Fruit fly (Drosophila melanogaster) whole organism, embryonic: ENCODE data around the gene CG13012.

Source experiments
- Aef1 ChIP-seq: fragments of 200-800 bp; sonication (Bioruptor generic); IDR thresholded peaks from 3 replicates; pipeline ENCODE4 v1.3.6; 2022; ENCODE audit warnings: missing biosample characterization, missing genetic modification characterization
- BEAF-32 ChIP-seq: fragments of 200-800 bp; sonication (Bioruptor generic); optimal IDR thresholded peaks from 3 replicates; lab custom pipeline; 2017; ENCODE audit warnings: missing biosample characterization, missing genetic modification characterization, mild to moderate bottlenecking, moderate library complexity, missing genetic modification reagents
- CG10543 ChIP-seq: fragments of 200-800 bp; sonication (Bioruptor generic); optimal IDR thresholded peaks from 3 replicates; lab custom pipeline; 2017; ENCODE audit warnings: missing biosample characterization, mild to moderate bottlenecking, missing genetic modification characterization, moderate library complexity
- CG12155 ChIP-seq: fragments of 200-800 bp; sonication (Bioruptor generic); optimal IDR thresholded peaks from 3 replicates; lab custom pipeline; 2016; ENCODE audit warnings: missing biosample characterization, missing genetic modification characterization
- CG15514 ChIP-seq: fragments of 200-800 bp; sonication (Bioruptor generic); optimal IDR thresholded peaks from 3 replicates; lab custom pipeline; 2017; ENCODE audit warnings: missing biosample characterization, missing genetic modification characterization, mild to moderate bottlenecking, moderate library complexity, missing genetic modification reagents
- CG16815 ChIP-seq: fragments of 200-800 bp; sonication (Bioruptor generic); optimal IDR thresholded peaks from 3 replicates; lab custom pipeline; 2017; ENCODE audit warnings: missing biosample characterization, mild to moderate bottlenecking, missing genetic modification characterization
- CG17361 ChIP-seq: fragments of 200-800 bp; sonication (Bioruptor generic); IDR thresholded peaks from 3 replicates; pipeline ENCODE4 v1.3.6; 2022; ENCODE audit warnings: missing biosample characterization, missing genetic modification characterization
- CG2202 ChIP-seq: fragments of 200-800 bp; sonication (Bioruptor generic); optimal IDR thresholded peaks from 2 replicates; lab custom pipeline; 2018; ENCODE audit warnings: missing biosample characterization, mild to moderate bottlenecking, missing genetic modification characterization
- CG33213 ChIP-seq: fragments of 200-800 bp; sonication (Bioruptor generic); optimal IDR thresholded peaks from 3 replicates; lab custom pipeline; 2016; ENCODE audit warnings: missing biosample characterization, missing genetic modification characterization
- CG42726 ChIP-seq: fragments of 200-800 bp; sonication (Bioruptor generic); IDR thresholded peaks from 2 replicates; pipeline ENCODE4 v1.3.6; 2022; ENCODE audit warnings: missing biosample characterization, missing genetic modification characterization; ENCODE audit not compliant: partially characterized antibody
- CG6272 ChIP-seq: fragments of 200-800 bp; sonication (Bioruptor generic); IDR thresholded peaks from 2 replicates; pipeline ENCODE4 v1.3.6; 2022; ENCODE audit warnings: missing biosample characterization, missing genetic modification characterization
- CG6654 ChIP-seq: fragments of 200-800 bp; sonication (Bioruptor generic); optimal IDR thresholded peaks from 2 replicates; lab custom pipeline; 2017; ENCODE audit warnings: missing biosample characterization, mild to moderate bottlenecking, missing genetic modification characterization
- CG6791 ChIP-seq: fragments of 200-800 bp; sonication (Bioruptor generic); IDR thresholded peaks from 3 replicates; pipeline ENCODE4 v1.3.6; 2022; ENCODE audit warnings: missing biosample characterization, missing genetic modification characterization; ENCODE audit not compliant: partially characterized antibody
- CG6854 ChIP-seq: fragments of 200-800 bp; sonication (Bioruptor generic); optimal IDR thresholded peaks from 3 replicates; lab custom pipeline; 2017; ENCODE audit warnings: missing biosample characterization, mild to moderate bottlenecking, missing genetic modification characterization
- CG7839 ChIP-seq: fragments of 200-800 bp; sonication (Bioruptor generic); optimal IDR thresholded peaks from 3 replicates; lab custom pipeline; 2018; ENCODE audit warnings: missing biosample characterization, mild to moderate bottlenecking, missing genetic modification characterization, moderate library complexity
- CG8089 ChIP-seq: fragments of 200-800 bp; sonication (Bioruptor generic); optimal IDR thresholded peaks from 3 replicates; lab custom pipeline; 2016; ENCODE audit warnings: missing biosample characterization, missing genetic modification characterization
- CG8944 ChIP-seq: fragments of 200-800 bp; sonication (Bioruptor generic); optimal IDR thresholded peaks from 3 replicates; lab custom pipeline; 2016; ENCODE audit warnings: missing biosample characterization, missing genetic modification characterization
- CG9817 ChIP-seq: fragments of 200-800 bp; sonication (Bioruptor generic); optimal IDR thresholded peaks from 2 replicates; lab custom pipeline; 2018; ENCODE audit warnings: missing biosample characterization, mild to moderate bottlenecking, missing genetic modification characterization, moderate library complexity
- CHES-1-like ChIP-seq: fragments of 200-800 bp; sonication (Bioruptor generic); optimal IDR thresholded peaks from 2 replicates; lab custom pipeline; 2016; ENCODE audit warnings: missing biosample characterization, missing genetic modification characterization
- Lim3 ChIP-seq: fragments of 200-800 bp; sonication (Bioruptor generic); IDR thresholded peaks from 2 replicates; pipeline ENCODE4 v1.3.6; 2022; ENCODE audit warnings: missing biosample characterization, missing genetic modification characterization
- Mes4 ChIP-seq: fragments of 200-800 bp; sonication (Bioruptor generic); optimal IDR thresholded peaks from 2 replicates; lab custom pipeline; 2016; ENCODE audit warnings: missing biosample characterization, missing genetic modification characterization
- NC2α ChIP-seq: fragments of 200-800 bp; sonication (Bioruptor generic); optimal IDR thresholded peaks from 2 replicates; lab custom pipeline; 2016; ENCODE audit warnings: missing biosample characterization, missing genetic modification characterization
- NK7.1 ChIP-seq: fragments of 200-800 bp; sonication (Bioruptor generic); optimal IDR thresholded peaks from 3 replicates; lab custom pipeline; 2016; ENCODE audit warnings: missing biosample characterization, missing genetic modification characterization
- Nf-YC ChIP-seq: fragments of 200-800 bp; optimal IDR thresholded peaks from 3 replicates; lab custom pipeline; 2019; ENCODE audit warnings: missing biosample characterization, mild to moderate bottlenecking, missing genetic modification characterization, moderate library complexity
- ac ChIP-seq: fragments of 200-800 bp; sonication (Bioruptor generic); optimal IDR thresholded peaks from 3 replicates; lab custom pipeline; 2017; ENCODE audit warnings: missing biosample characterization, mild to moderate bottlenecking, missing genetic modification characterization
- ap ChIP-seq: fragments of 200-800 bp; sonication (Bioruptor generic); IDR thresholded peaks from 2 replicates; pipeline ENCODE4 v1.3.6; 2022; ENCODE audit warnings: missing biosample characterization, missing genetic modification characterization
- ase ChIP-seq: fragments of 200-800 bp; sonication (Bioruptor generic); IDR thresholded peaks from 3 replicates; pipeline ENCODE4 v1.3.6; 2022; ENCODE audit warnings: missing biosample characterization, missing genetic modification characterization
- br ChIP-seq: fragments of >200 bp; optimal IDR thresholded peaks from 2 replicates; lab custom pipeline; 2017
- cato ChIP-seq: fragments of 200-800 bp; sonication (Bioruptor generic); optimal IDR thresholded peaks from 2 replicates; lab custom pipeline; 2016; ENCODE audit warnings: missing biosample characterization, missing genetic modification characterization, borderline replicate concordance
- chn ChIP-seq: fragments of 200-800 bp; sonication (Bioruptor generic); optimal IDR thresholded peaks from 2 replicates; lab custom pipeline; 2016; ENCODE audit warnings: missing biosample characterization, missing genetic modification characterization
- crc ChIP-seq: fragments of 200-800 bp; sonication (Bioruptor generic); optimal IDR thresholded peaks from 2 replicates; lab custom pipeline; 2016; ENCODE audit warnings: missing biosample characterization, missing genetic modification characterization
- dati ChIP-seq: fragments of 200-800 bp; sonication (Bioruptor generic); IDR thresholded peaks from 2 replicates; pipeline ENCODE4 v1.3.6; 2022; ENCODE audit warnings: missing biosample characterization, missing genetic modification characterization
- disco-r ChIP-seq: fragments of 200-800 bp; sonication (Bioruptor generic); optimal IDR thresholded peaks from 2 replicates; lab custom pipeline; 2016; ENCODE audit warnings: missing biosample characterization, missing genetic modification characterization
- dm ChIP-seq: fragments of 200-800 bp; sonication (Bioruptor generic); optimal IDR thresholded peaks from 3 replicates; lab custom pipeline; 2016; ENCODE audit warnings: missing biosample characterization, missing genetic modification characterization
- eve ChIP-seq, 2 experiments: fragments of >200 bp; optimal IDR thresholded peaks; 2 replicates each; lab custom pipeline; 2017; ENCODE audit warnings: missing biosample characterization in 2 of 2, missing genetic modification characterization in 2 of 2
- gro ChIP-seq: fragments of 200-800 bp; sonication (Bioruptor generic); optimal IDR thresholded peaks from 2 replicates; lab custom pipeline; 2016; ENCODE audit warnings: missing biosample characterization, missing genetic modification characterization
- hbn ChIP-seq: fragments of 200-800 bp; sonication (Bioruptor generic); IDR thresholded peaks from 2 replicates; pipeline ENCODE4 v1.3.6; 2022; ENCODE audit warnings: missing biosample characterization, missing genetic modification characterization; ENCODE audit not compliant: partially characterized antibody
- her ChIP-seq: fragments of 200-800 bp; sonication (Bioruptor generic); optimal IDR thresholded peaks from 2 replicates; lab custom pipeline; 2016; ENCODE audit warnings: missing biosample characterization, missing genetic modification characterization
- ken ChIP-seq: fragments of 200-800 bp; sonication (Bioruptor generic); IDR thresholded peaks from 3 replicates; pipeline ENCODE4 v1.3.6; 2022; ENCODE audit warnings: missing biosample characterization, missing genetic modification characterization
- klu ChIP-seq: fragments of 200-800 bp; sonication (Bioruptor generic); IDR thresholded peaks from 2 replicates; pipeline ENCODE4 v1.3.6; 2022; ENCODE audit warnings: missing biosample characterization, missing genetic modification characterization
- mirr ChIP-seq: fragments of 200-800 bp; sonication (Bioruptor generic); optimal IDR thresholded peaks from 3 replicates; lab custom pipeline; 2018; ENCODE audit warnings: missing biosample characterization, mild to moderate bottlenecking, missing genetic modification characterization
- phol ChIP-seq: fragments of 200-800 bp; sonication (Bioruptor generic); optimal IDR thresholded peaks from 3 replicates; lab custom pipeline; 2018; ENCODE audit warnings: missing biosample characterization, mild to moderate bottlenecking, missing genetic modification characterization, moderate library complexity
- pita ChIP-seq: fragments of 200-800 bp; sonication (Bioruptor generic); optimal IDR thresholded peaks from 2 replicates; lab custom pipeline; 2017; ENCODE audit warnings: missing biosample characterization, mild to moderate bottlenecking, missing genetic modification characterization
- pum ChIP-seq: fragments of 200-800 bp; sonication (Bioruptor generic); optimal IDR thresholded peaks from 2 replicates; lab custom pipeline; 2016; ENCODE audit warnings: missing biosample characterization, missing genetic modification characterization
- sc ChIP-seq, 3 experiments: fragments of >200 bp in 2 of 3; fragments of 200-800 bp in 1 of 3; sonication (Bioruptor generic) in 1 of 3; optimal IDR thresholded peaks; 2 replicates in 2 of 3; 3 replicates in 1 of 3; lab custom pipeline; 2017; ENCODE audit warnings: mild to moderate bottlenecking in 1 of 3, missing biosample characterization in 1 of 3, missing genetic modification characterization in 1 of 3, missing genetic modification reagents in 1 of 3
- sna ChIP-seq: fragments of 200-800 bp; sonication (Bioruptor generic); IDR thresholded peaks from 2 replicates; pipeline ENCODE4 v1.3.6; 2022; ENCODE audit warnings: missing biosample characterization, missing genetic modification characterization; ENCODE audit not compliant: partially characterized antibody
- tio ChIP-seq: fragments of 200-800 bp; sonication (Bioruptor generic); optimal IDR thresholded peaks from 2 replicates; lab custom pipeline; 2017; ENCODE audit warnings: missing biosample characterization, missing genetic modification characterization, inconsistent platforms
- tup ChIP-seq: fragments of 200-800 bp; sonication (Bioruptor generic); optimal IDR thresholded peaks from 2 replicates; lab custom pipeline; 2016; ENCODE audit warnings: missing biosample characterization, mild to moderate bottlenecking, missing genetic modification characterization, moderate library complexity

The CG13012 gene

DNA sequence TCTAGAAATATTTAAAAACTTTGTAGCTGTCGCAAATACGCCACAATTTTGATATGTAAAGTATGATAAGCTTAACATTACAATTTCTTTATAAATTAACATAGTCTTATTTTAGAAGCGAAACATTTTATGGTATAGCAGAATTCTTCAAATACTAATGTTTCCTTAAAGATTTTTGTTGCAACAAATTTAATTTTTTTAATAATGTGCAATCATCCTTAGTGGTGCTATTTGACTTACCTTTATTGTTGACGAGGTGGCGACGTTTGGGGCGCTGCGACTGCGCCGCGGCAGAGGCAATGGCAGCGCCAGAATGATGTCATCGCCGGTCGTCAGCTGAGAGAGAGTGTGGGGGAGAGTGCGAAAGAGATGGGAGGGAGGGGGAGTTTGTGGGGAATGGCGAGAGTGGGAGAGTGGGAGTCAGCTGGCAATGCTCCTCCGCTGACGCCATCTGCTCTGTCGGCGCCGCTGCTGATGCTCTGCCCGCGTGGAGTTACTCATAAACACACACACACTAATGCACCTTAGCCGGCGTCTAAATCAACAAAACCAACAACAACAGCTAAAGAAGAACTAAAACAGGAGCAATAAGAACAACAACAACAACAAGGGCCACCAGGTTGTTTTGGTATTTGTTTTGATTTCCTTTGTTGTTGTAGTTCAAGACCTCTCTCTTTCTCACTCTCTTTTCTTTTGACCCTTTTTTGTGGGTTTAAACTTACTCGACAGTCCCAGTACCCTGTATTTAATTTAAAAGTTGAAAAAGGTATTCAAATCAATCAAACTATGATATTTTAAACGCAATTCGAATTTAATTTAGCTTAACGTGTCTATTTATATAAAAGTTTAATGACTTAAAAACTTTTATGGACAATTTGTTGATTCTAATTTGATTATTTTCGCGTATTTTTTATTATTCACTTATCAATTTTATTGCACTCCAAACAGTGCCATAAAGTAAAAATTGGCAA, 46.9 kb upstream of the CG13012 start (continued):
- TF ChIP-seq CG10543 (GFP tag; lab: Kevin White, UChicago) (peak; percentile 38), mirr (GFP tag; lab: Kevin White, UChicago) (no peak), eve (GFP tag; optimal IDR thresholded peaks at IDR 0.05; lab: Kevin White, UChicago) (peak in 1 of 2 experiments; percentile 72), Mes4 (peak; percentile 30), CG8944 (GFP tag; lab: Kevin White, UChicago) (peak; percentile 32), chn (GFP tag; lab: Kevin White, UChicago) (peak; percentile 40), CG6654 (GFP tag; lab: Kevin White, UChicago) (no peak), sc (optimal IDR thresholded peaks at IDR 0.05; lab: Kevin White, UChicago) (no peak), sc (GFP tag; optimal IDR thresholded peaks at IDR 0.05; lab: Kevin White, UChicago) (peak; percentile 63), Aef1 (GFP tag; lab: Robert Waterston, UW) (peak; percentile 42; the same call in 2 of the 3 replicates), CG7839 (tag; lab: Kevin White, UChicago) (peak; percentile 73), br (lab: Kevin White, UChicago) (no peak), crc (GFP tag; lab: Kevin White, UChicago) (peak; percentile 46), CG6854 (peak; percentile 30), tio (GFP tag; lab: Kevin White, UChicago) (peak; percentile 73), CG12155 (peak; percentile 47), pum (GFP tag; lab: Kevin White, UChicago) (peak; percentile 10), ken (GFP tag; lab: Robert Waterston, UW) (peak; percentile 49; the same call in 2 of the 3 replicates), cato (GFP tag; lab: Kevin White, UChicago) (no peak), dati (no peak), Lim3 (GFP tag; lab: Robert Waterston, UW) (no peak), her (GFP tag; lab: Kevin White, UChicago) (no peak), ase (GFP tag; lab: Robert Waterston, UW) (peak; percentile 55; the same call in 2 of the 3 replicates), CG16815 (GFP tag; lab: Kevin White, UChicago) (peak; percentile 56), ap (GFP tag; lab: Robert Waterston, UW) (0 out of 2 replicates have a peak, but pooled peaks have one; percentile 10), klu (GFP tag; lab: Robert Waterston, UW) (peak; percentile 41; the same call in 1 of the 2 replicates), BEAF-32 (GFP tag; lab: Kevin White, UChicago) (no peak), sna (GFP tag; lab: Robert Waterston, UW) (no peak), gro (GFP tag; lab: Kevin White, UChicago) (no peak), CG17361 (GFP tag; lab: Robert Waterston, UW) (peak; percentile 76; the same call in 2 of the 3 replicates), pita (GFP tag; lab: Kevin White, UChicago) (no peak), NC2α (GFP tag; lab: Kevin White, UChicago) (no peak), CG15514 (peak; percentile 20), CG9817 (tag; lab: Kevin White, UChicago) (peak; percentile 69), CG8089 (GFP tag; lab: Kevin White, UChicago) (no peak), tup (GFP tag; lab: Kevin White, UChicago) (no peak), dm (GFP tag; lab: Kevin White, UChicago) (no peak), hbn (GFP tag; lab: Robert Waterston, UW) (no peak), CG6272 (GFP tag; lab: Robert Waterston, UW) (no peak), phol (tag; lab: Kevin White, UChicago) (peak; percentile 62), CG33213 (GFP tag; lab: Kevin White, UChicago) (no peak), ac (GFP tag; lab: Kevin White, UChicago) (no peak), disco-r (GFP tag; lab: Kevin White, UChicago) (peak; percentile 35), NK7.1 (GFP tag; lab: Kevin White, UChicago) (no peak), Nf-YC (tag; lab: Kevin White, UChicago) (peak; percentile 51), CHES-1-like (GFP tag; lab: Kevin White, UChicago) (no peak), CG6791 (GFP tag; lab: Robert Waterston, UW) (no peak), CG42726 (GFP tag; lab: Robert Waterston, UW) (no peak), CG2202 (tag; lab: Kevin White, UChicago) (peak; percentile 47)
